Fruit fly (Drosophila melanogaster) whole organism, adult: ENCODE measurements around the gene CG1750.

ENCODE experiments used
- CG11617 ChIP-seq: fragments of 200-800 bp; sonication (Bioruptor generic); optimal IDR thresholded peaks from 2 replicates; lab custom pipeline; 2017; ENCODE audit warnings: mild to moderate bottlenecking, missing biosample characterization, missing genetic modification reagents, missing genetic modification characterization
- CG1620 ChIP-seq: fragments of 200-800 bp; sonication (Bioruptor generic); optimal IDR thresholded peaks from 2 replicates; lab custom pipeline; 2016; ENCODE audit warnings: missing biosample characterization, missing genetic modification characterization
- CG33017 ChIP-seq: fragments of 200-800 bp; sonication (Bioruptor generic); optimal IDR thresholded peaks from 2 replicates; lab custom pipeline; 2018; ENCODE audit warnings: missing biosample characterization, mild to moderate bottlenecking, missing genetic modification characterization, moderate library complexity
- CG5204 ChIP-seq: fragments of 200-800 bp; sonication (Bioruptor generic); optimal IDR thresholded peaks from 2 replicates; lab custom pipeline; 2016; ENCODE audit warnings: missing biosample characterization, missing genetic modification characterization
- CG7045 ChIP-seq: fragments of 200-800 bp; sonication (Bioruptor generic); optimal IDR thresholded peaks from 2 replicates; lab custom pipeline; 2017; ENCODE audit warnings: missing biosample characterization, mild to moderate bottlenecking, missing genetic modification characterization
- CG7101 ChIP-seq: fragments of 200-800 bp; sonication (Bioruptor generic); optimal IDR thresholded peaks from 2 replicates; lab custom pipeline; 2018; ENCODE audit warnings: missing biosample characterization, mild to moderate bottlenecking, missing genetic modification characterization, moderate library complexity
- Clk ChIP-seq: fragments of 200-800 bp; sonication (Bioruptor generic); optimal IDR thresholded peaks from 2 replicates; lab custom pipeline; 2017; ENCODE audit warnings: missing biosample characterization, missing genetic modification characterization
- Crg-1 ChIP-seq: fragments of 200-800 bp; sonication (Bioruptor generic); optimal IDR thresholded peaks from 2 replicates; lab custom pipeline; 2016; ENCODE audit warnings: missing biosample characterization, missing genetic modification characterization
- cnc ChIP-seq, 2 experiments: fragments of >200 bp; optimal IDR thresholded peaks; 2 replicates each; lab custom pipeline; 2017
- kay ChIP-seq: fragments of 200-800 bp; sonication (Bioruptor generic); peaks from one replicate; lab custom pipeline; 2016; ENCODE audit warnings: missing biosample characterization, missing genetic modification characterization, borderline replicate concordance
- ovo ChIP-seq: fragments of 200-800 bp; sonication (Bioruptor generic); optimal IDR thresholded peaks from 2 replicates; lab custom pipeline; 2016; ENCODE audit warnings: missing biosample characterization, missing genetic modification characterization
- tj ChIP-seq: fragments of 200-800 bp; sonication (Bioruptor generic); optimal IDR thresholded peaks from 3 replicates; lab custom pipeline; 2017; ENCODE audit warnings: missing biosample characterization, mild to moderate bottlenecking, missing genetic modification characterization, moderate library complexity
- toe ChIP-seq: fragments of 200-800 bp; sonication (Bioruptor generic); optimal IDR thresholded peaks from 2 replicates; lab custom pipeline; 2016; ENCODE audit warnings: missing biosample characterization, missing genetic modification characterization

DNA sequence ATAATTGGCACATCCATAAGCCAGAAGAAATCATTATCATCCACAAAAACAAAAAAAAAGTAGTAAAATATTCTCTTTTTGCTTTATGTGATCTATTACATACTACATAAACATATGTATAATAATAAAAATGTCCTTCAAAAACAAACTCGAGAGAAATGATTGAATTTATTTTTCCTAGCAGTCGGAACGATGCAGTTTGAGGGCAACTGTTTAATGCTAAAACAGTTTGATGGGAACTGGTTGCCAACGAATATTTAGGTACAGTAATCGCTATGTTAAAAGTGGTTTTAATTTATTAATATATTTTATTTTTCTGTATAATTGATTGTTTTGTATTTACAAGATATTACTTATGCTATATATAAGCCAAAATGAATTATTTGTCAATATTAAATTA, 23.6 kb downstream of the CG1750 start:
- no peak for TF ChIP-seq CG1620 (GFP tag; lab: Kevin White, UChicago)
- TF ChIP-seq Crg-1 (GFP tag; lab: Kevin White, UChicago) = no peak
- TF ChIP-seq CG11617 (GFP tag; lab: Kevin White, UChicago) = no peak
- no peak for TF ChIP-seq toe
- no peak for TF ChIP-seq kay (GFP tag; lab: Kevin White, UChicago)
- TF ChIP-seq cnc (optimal IDR thresholded peaks at IDR 0.05; lab: Kevin White, UChicago) = no peak
- no peak for TF ChIP-seq CG5204
- TF ChIP-seq Clk (GFP tag; lab: Kevin White, UChicago) = no peak
- TF ChIP-seq CG7045 (GFP tag; lab: Kevin White, UChicago) = no peak
- no peak for TF ChIP-seq tj (GFP tag; lab: Kevin White, UChicago)
- TF ChIP-seq CG33017 = no peak
- no peak for TF ChIP-seq CG7101
- no peak for TF ChIP-seq ovo
